Fruit fly (Drosophila melanogaster): ENCODE data around the gene Hinfp.
A peak's percentile ranks its signal among the peaks of the same experiment; 100 is the strongest.

DNA sequence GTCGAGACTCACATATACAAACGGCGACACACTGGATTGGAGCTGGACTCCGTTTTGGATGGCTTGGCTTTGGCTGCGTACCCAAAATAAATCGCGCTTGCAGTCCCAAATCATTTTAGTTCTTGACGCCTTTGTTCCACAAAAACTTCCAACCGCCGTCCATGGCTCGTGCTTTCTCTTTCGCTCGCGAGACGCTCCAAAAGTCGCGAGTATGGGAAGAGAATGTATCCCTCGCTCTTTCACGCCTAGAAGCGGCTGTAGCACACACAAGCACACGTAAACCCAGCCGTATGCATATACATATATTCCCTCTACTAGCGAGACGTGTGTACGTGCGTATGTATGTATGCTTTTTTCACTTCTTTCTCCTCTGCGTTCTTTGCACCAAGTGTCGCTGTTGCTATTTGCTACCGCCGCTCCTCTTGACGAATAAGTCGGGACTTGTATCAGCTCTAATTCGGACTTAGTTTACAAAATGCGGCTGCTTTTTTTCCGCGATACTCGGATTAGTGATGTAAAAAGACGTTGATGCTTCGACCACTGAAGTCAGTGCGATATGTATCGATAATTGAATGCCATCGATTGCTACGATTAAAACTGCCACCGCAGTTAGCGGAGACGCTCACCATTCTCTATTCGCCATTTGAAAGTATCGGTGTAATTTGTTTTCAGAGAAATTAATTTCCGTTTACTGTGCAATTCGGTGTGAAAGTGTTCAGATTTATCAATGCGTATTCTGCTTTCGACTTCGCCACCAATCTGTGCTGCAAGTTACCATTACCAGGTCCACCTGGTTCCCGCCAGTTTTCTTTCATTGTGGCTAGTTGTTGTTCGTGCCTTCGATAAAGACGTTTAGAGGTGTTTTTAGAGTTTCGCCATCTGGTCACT lies 30.4 kb downstream of the Hinfp start, which contains the start of the genes Hmt4-20 and SkpA:
- TF ChIP-seq CG10631 (GFP tag; optimal IDR thresholded peaks at IDR 0.05): no peak
- TF ChIP-seq svp (GFP tag): peak; percentile 55
- no peak for TF ChIP-seq fd85E (GFP tag; optimal IDR thresholded peaks at IDR 0.05)
- TF ChIP-seq CG6854 (GFP tag; optimal IDR thresholded peaks at IDR 0.05): no peak
- TF ChIP-seq OdsH (GFP tag; optimal IDR thresholded peaks at IDR 0.05): no peak
- no peak for TF ChIP-seq CG11902 (GFP tag; optimal IDR thresholded peaks at IDR 0.05)
- TF ChIP-seq CG10669 (GFP tag; optimal IDR thresholded peaks at IDR 0.05): no peak
- TF ChIP-seq achi (GFP tag; optimal IDR thresholded peaks at IDR 0.05): no peak
- no peak for TF ChIP-seq salr (GFP tag; optimal IDR thresholded peaks at IDR 0.05)
- no peak for TF ChIP-seq net (GFP tag; optimal IDR thresholded peaks at IDR 0.05)
- TF ChIP-seq eg (GFP tag; IDR thresholded peaks at IDR 0.05): 0 out of 3 replicates have a peak, but pooled peaks have one; percentile 6
- no peak for TF ChIP-seq CG4318 (GFP tag; optimal IDR thresholded peaks at IDR 0.05)
- no peak for TF ChIP-seq Smox (GFP tag; optimal IDR thresholded peaks at IDR 0.05)

Data from whole organism, prepupa.